Worm (Caenorhabditis elegans) whole organism, mixed stage, embryonic: ENCODE results near the gene C35A5.3.

Experiments used
- ces-1 ChIP-seq: fragments of 150-350 bp; optimal IDR thresholded peaks from 2 replicates; lab custom pipeline; 2014; ENCODE audit warnings: missing biosample characterization, missing genetic modification reagents, missing genetic modification characterization
- cnd-1 ChIP-seq: fragments of 200-800 bp; sonication (Bioruptor generic); optimal IDR thresholded peaks from 2 replicates; lab custom pipeline; 2018; ENCODE audit warnings: mild to moderate bottlenecking, missing genetic modification characterization, missing compliant biosample characterization
- hlh-1 ChIP-seq: fragments of 150-350 bp; optimal IDR thresholded peaks from 2 replicates; lab custom pipeline; 2014; ENCODE audit warnings: missing biosample characterization, missing genetic modification reagents, missing genetic modification characterization
- lin-13 ChIP-seq: fragments of 150-350 bp; optimal IDR thresholded peaks from 2 replicates; lab custom pipeline; 2014; ENCODE audit warnings: missing biosample characterization, missing genetic modification characterization
- lsy-2 ChIP-seq: fragments of 150-350 bp; optimal IDR thresholded peaks from 2 replicates; lab custom pipeline; 2014; ENCODE audit warnings: missing biosample characterization, missing genetic modification characterization
- nhr-237 ChIP-seq: fragments of 150-350 bp; optimal IDR thresholded peaks from 2 replicates; lab custom pipeline; 2014; ENCODE audit warnings: missing biosample characterization, missing genetic modification characterization
- nhr-28 ChIP-seq: fragments of 150-350 bp; optimal IDR thresholded peaks from 2 replicates; lab custom pipeline; 2014; ENCODE audit warnings: missing biosample characterization, missing genetic modification characterization
- nhr-76 ChIP-seq: sonication (generic microtip); optimal IDR thresholded peaks from 2 replicates; lab custom pipeline; 2017; ENCODE audit warnings: missing biosample characterization, missing genetic modification characterization
- unc-62 ChIP-seq: fragments of 150-350 bp; optimal IDR thresholded peaks from 2 replicates; lab custom pipeline; 2014; ENCODE audit warnings: missing biosample characterization, missing genetic modification reagents, missing genetic modification characterization
- ztf-11 ChIP-seq: fragments of 150-350 bp; optimal IDR thresholded peaks from 2 replicates; lab custom pipeline; 2014; ENCODE audit warnings: missing biosample characterization, missing genetic modification characterization

ce11 chrV:10503893-10504292 is 2.7 kb upstream of the C35A5.3 start, which contains the start of gene C35A5.10:
- TF ChIP-seq nhr-76: no peak
- TF ChIP-seq lsy-2 (tag; lab: Kevin White, UChicago): no peak
- TF ChIP-seq ztf-11: no peak
- no peak for TF ChIP-seq lin-13 (tag; lab: Kevin White, UChicago)
- no peak for TF ChIP-seq nhr-28 (tag; lab: Kevin White, UChicago)
- no peak for TF ChIP-seq ces-1 (GFP tag; lab: Kevin White, UChicago)
- TF ChIP-seq unc-62: no peak
- TF ChIP-seq cnd-1 (tag; lab: Kevin White, UChicago): no peak
- TF ChIP-seq hlh-1 (tag; lab: Kevin White, UChicago): no peak
- TF ChIP-seq nhr-237: no peak
